Worm (Caenorhabditis elegans): Measurements from ENCODE around the gene trx-5.

The trx-5 gene

DNA sequence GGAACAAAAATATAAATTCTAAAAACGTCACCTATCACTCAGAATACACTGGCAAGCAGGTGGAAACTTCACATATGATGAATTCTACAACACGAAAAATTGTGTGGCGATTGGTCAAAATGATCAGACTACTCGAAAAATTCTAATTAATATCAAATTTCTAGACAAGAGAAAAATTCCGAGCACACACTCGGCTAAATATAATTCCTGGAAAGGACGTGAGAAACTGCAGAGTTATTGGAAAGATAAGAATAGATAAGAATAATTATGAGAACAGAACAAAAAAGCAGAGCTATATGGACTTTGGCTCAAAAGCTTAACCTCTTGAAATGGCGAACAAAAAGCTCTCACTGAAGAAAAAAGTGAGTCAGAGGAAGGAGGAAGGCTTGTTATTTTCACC is 47.0 kb downstream of the trx-5 start:
- TF ChIP-seq nhr-47 (tag; optimal IDR thresholded peaks at IDR 0.05), result peak; percentile 30
- peak; percentile 70 for TF ChIP-seq dsc-1 (tag; optimal IDR thresholded peaks at IDR 0.05)
- TF ChIP-seq tlp-1 (tag; optimal IDR thresholded peaks at IDR 0.05), result no peak
- TF ChIP-seq elt-2 (tag; optimal IDR thresholded peaks at IDR 0.05), result no peak
- no peak for TF ChIP-seq zag-1 (tag; optimal IDR thresholded peaks at IDR 0.05)
- TF ChIP-seq nhr-12 (tag; optimal IDR thresholded peaks at IDR 0.05), result no peak
- TF ChIP-seq nhr-85 (tag), result no peak
- TF ChIP-seq alr-1 (tag; optimal IDR thresholded peaks at IDR 0.05; ENCODE audit: borderline replicate concordance), result no peak
- peak; percentile 2 for TF ChIP-seq sox-4 (tag; optimal IDR thresholded peaks at IDR 0.05)
- TF ChIP-seq mab-9 (GFP tag; IDR thresholded peaks at IDR 0.05), result no peak
- TF ChIP-seq lin-14 (GFP tag; optimal IDR thresholded peaks at IDR 0.05), result peak; percentile 30
- no peak for TF ChIP-seq C16A3.4 (tag; optimal IDR thresholded peaks at IDR 0.05)
- no peak for TF ChIP-seq hlh-17 (GFP tag; optimal IDR thresholded peaks at IDR 0.05; ENCODE audit: borderline replicate concordance)
- TF ChIP-seq egl-27 (tag; optimal IDR thresholded peaks at IDR 0.05), result no peak
- peak; percentile 85 for TF ChIP-seq fkh-8 (tag; optimal IDR thresholded peaks at IDR 0.05)
- no peak for TF ChIP-seq ceh-90 (tag; optimal IDR thresholded peaks at IDR 0.05)
- TF ChIP-seq nhr-71 (tag; optimal IDR thresholded peaks at IDR 0.05), result peak; percentile 48
- peak; percentile 53 for TF ChIP-seq hlh-4 (tag; optimal IDR thresholded peaks at IDR 0.05)
- no peak for TF ChIP-seq unc-62 (GFP tag; optimal IDR thresholded peaks at IDR 0.05)

DNA sequence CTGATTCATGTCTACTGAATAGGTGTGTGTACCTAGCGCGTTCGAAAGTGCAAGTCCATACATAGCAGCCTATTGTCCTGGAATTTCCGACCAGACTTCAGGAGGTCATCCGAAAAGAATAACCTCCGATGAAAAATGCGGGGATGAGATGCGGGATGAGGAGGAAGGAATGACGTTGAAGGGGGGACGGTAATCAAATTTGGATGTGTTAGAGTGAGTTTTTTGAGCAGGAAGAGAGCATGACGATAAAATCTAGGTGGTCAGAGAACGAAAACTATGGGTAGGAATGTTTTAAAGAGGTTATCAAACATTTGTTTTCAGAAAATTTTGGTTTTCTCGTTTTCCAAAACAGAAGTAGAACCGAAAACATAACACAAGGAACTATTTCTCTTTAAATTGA is 48.2 kb downstream of the trx-5 start:
- TF ChIP-seq fkh-10 (GFP tag; optimal IDR thresholded peaks at IDR 0.05) (peak; percentile 94), vab-15 (tag; optimal IDR thresholded peaks at IDR 0.05) (no peak), ceh-90 (tag; optimal IDR thresholded peaks at IDR 0.05) (no peak), elt-3 (tag; optimal IDR thresholded peaks at IDR 0.05) (no peak), lin-14 (GFP tag; optimal IDR thresholded peaks at IDR 0.05) (peak; percentile 84), ces-1 (GFP tag; optimal IDR thresholded peaks at IDR 0.05) (peak; percentile 76), efl-1 (optimal IDR thresholded peaks at IDR 0.05) (no peak), efl-1 (GFP tag; optimal IDR thresholded peaks at IDR 0.05 in 1 of 2) (no peak), lin-15B (tag; optimal IDR thresholded peaks at IDR 0.05) (no peak)
